Worm (Caenorhabditis elegans) whole organism, dauer: ENCODE measurements around the gene T25G12.11.

Experiments used
- unc-62 ChIP-seq: sonication (generic microtip); optimal IDR thresholded peaks from 2 replicates; lab custom pipeline; 2017; ENCODE audit warnings: missing biosample characterization, missing genetic modification reagents, missing genetic modification characterization

Gene T25G12.11

DNA sequence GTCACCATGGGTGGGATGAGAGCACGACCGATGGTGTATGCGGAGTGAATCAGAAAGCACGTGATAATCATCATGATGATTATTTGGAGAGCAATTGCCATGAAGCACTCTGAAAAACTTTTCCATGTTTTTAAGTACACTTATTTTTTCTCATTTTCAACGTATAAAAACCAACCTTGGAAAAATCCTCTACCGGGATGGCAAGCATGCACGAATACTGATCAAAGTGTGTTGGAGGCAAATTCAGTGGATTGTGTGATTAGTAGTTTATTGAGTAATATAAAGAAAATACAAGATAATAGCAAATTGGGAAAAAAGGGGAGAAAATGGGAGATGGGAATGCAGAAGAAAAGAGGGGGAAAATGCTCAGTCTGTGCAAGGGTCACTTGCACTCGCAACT is at the start of gene T25G12.11:
T25G12.11 (minus strand) TSS at position 101 of the 400 bp plus-strand sequence.
- TF ChIP-seq unc-62 (GFP tag; lab: Kevin White, UChicago) = no peak

DNA sequence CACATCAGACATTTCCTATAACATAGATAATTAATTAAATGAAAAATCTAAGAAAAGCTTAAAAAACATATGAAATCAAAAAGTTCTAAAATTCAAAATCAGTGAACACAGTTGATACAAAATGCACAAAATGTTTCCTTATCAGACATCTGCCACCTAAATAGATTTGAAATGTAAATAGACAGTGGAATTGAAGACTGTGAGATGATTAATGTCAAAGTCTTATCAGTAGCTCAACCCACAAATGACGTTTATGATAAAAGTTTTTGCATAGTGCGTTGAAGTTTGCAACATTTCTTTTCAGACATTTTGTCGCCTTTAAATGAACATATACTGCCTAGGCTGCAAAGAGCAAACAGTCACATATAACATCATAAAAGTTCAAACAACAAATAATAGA is 19.4 kb upstream of the T25G12.11 start, which contains the start of gene Y40C7B.4:
Y40C7B.4 (minus strand) TSS at position 19 of the 400 bp plus-strand sequence.
- no peak for TF ChIP-seq unc-62 (GFP tag; lab: Kevin White, UChicago)

DNA sequence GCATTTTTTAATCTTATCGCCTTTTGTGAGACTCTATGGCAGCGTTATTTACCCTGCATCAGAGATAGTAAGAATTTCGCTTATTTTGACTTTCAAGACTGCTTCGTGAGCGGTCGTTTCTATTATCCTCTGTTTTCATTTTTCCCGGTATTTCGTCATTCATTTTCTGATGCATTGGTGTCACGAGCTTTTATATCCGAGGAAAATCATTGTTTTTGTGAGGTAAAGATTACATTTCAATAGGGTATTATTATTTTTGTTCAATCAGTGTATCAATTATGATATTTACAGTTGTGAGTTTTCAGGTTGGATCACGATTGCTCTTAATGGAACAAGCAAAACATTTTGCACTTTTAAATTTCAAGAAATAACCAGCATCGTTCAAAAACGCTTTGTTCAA is 9.9 kb upstream of the T25G12.11 start:
- TF ChIP-seq unc-62 (GFP tag; lab: Kevin White, UChicago) = no peak

DNA sequence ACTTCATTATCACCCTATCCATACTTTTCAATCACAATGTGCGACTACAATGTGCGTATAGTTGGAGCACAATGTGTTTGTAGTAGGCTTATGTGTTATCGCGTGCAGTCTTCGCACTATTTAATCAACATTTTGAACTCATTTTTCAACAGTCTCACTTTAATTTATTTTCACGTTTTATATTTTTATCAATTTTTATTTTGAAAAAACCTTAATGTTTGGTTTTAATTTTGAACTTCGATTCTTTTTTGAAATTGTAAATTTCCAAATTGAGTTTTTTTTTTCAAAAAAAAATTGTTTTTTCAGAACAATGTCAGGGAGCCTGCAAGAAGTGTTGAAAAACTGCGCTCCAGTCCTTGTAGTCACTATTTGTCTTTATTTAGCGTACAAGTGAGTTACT is 5.7 kb upstream of the T25G12.11 start, which contains the start of gene T25G12.13:
T25G12.13 (plus strand) TSS at position 301 of the 400 bp plus-strand sequence.
- TF ChIP-seq unc-62 (GFP tag; lab: Kevin White, UChicago) = no peak

DNA sequence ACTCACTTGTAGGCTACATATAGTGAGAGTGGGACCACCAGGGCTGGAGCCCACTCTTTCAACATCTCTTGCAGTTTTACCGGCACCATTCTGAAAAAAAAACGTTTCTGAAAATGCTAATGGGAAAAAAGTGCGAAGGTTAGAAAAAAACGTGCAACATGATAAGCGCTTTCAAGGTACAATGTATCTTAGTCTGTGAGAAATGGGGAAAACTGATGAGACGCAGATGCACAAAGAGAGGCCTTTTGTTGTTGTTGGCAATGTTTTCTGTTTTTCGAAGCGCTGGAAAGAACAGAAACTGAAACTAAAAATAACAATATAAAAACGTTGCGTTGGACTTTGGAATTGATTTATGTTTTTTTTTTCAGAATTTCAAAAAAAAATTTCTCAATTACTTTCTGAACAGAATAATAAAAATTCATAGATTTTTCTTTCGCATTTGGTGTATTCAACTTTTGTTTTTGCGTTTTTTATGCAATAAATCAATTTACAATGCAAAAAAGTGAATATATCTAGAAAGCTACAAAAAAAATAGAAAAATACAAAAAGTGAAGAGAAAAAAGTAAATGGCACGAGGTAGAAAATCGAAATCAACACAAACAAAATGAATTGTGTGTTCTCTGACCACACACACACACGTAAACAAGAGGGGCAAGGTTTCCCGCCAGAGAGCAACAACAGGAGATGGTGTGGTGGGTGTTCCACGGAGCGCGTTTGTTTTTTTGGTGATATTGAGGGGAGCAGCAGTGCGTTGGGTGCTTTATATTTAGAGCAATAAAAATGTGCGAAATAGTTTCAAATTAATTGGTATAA is 1.4 kb downstream of the T25G12.11 start, which contains the start of gene dhs-30:
dhs-30 (minus strand) TSS at position 90 of the 813 bp plus-strand sequence.
- TF ChIP-seq unc-62 (GFP tag; lab: Kevin White, UChicago) = no peak

DNA sequence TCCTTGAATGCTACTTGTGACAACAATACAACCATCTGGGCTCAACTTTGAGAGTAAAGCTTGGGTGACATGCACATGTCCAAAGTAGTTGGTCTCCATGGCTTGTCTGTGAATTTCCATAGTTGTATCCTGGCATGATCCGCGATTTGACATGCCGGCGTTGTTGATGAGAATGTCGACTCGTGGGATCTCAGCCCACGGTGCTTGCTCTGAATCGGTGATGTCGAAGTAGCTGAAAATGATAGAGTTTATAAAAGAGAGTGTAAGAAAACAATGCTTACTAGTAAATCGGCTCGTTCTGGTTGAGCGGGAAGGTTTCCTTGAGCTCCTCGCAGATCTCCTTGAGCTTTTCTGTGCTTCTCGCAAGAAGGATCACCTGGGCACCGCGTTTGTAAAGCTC is 2.4 kb downstream of the T25G12.11 start:
- TF ChIP-seq unc-62 (GFP tag; lab: Kevin White, UChicago) = no peak

DNA sequence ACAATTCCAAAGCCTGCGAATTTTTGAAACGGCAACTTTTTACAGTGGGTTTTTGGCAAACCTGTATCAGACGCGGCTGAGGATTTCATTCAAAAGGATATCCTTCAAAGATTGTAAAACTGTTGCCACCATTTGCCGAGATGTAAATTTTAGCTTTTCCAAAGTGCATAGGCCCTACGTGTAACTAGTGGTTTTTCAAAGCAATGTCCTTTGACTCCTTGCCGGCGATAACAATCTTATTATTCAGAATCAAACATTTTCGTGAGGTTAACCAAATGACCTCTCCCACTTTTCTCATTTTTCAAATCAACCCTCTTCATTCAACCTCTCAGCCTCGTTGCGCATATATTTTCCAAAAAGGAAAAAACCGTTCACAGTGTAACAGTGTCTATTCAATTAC is 6.0 kb downstream of the T25G12.11 start, which contains the start of gene T25G12.3:
T25G12.3 (plus strand) TSS at position 301 of the 400 bp plus-strand sequence.
- TF ChIP-seq unc-62 (GFP tag; lab: Kevin White, UChicago) = no peak

DNA sequence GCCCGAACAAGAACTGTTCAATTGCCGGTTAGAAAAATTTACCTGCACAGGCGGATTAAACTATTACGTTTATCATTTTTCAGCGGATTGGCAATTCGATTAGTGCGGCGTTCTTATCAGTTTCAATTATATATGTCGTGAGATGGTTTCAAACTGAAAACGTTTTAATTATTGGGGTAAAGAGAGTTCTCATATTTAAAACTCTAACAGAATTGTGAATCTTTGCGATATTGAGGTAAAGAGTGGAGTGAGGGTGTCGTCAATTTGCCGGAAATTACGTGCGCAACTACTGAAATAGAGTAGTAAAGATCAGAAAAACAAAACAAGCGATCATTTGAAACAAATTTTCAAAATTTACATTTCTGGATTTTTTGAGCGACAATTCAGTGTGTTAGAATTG is 7.2 kb downstream of the T25G12.11 start, which contains the start of gene T25G12.6:
T25G12.6 (minus strand) TSS at position 101 of the 400 bp plus-strand sequence.
- TF ChIP-seq unc-62 (GFP tag; lab: Kevin White, UChicago) = no peak

DNA sequence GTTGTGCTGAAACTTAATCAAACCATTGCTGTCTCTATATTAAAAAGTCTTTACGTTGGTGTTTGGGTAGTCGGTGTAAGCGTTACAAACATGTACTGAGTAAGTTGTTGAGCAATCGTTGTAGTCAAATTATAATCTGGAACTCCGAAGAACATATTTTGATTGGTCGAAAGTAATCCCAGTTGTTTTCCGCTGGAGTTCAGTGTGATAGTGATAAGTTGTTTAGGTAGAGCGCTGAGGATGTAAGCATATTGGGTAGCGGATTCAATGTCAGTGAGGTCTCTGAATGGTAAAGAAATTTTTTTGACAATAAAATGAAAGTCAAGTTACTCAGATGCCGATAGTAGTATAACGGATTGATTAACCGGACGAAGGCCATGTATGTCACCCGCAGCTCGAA is 10.0 kb downstream of the T25G12.11 start:
- TF ChIP-seq unc-62 (GFP tag; lab: Kevin White, UChicago) = no peak

DNA sequence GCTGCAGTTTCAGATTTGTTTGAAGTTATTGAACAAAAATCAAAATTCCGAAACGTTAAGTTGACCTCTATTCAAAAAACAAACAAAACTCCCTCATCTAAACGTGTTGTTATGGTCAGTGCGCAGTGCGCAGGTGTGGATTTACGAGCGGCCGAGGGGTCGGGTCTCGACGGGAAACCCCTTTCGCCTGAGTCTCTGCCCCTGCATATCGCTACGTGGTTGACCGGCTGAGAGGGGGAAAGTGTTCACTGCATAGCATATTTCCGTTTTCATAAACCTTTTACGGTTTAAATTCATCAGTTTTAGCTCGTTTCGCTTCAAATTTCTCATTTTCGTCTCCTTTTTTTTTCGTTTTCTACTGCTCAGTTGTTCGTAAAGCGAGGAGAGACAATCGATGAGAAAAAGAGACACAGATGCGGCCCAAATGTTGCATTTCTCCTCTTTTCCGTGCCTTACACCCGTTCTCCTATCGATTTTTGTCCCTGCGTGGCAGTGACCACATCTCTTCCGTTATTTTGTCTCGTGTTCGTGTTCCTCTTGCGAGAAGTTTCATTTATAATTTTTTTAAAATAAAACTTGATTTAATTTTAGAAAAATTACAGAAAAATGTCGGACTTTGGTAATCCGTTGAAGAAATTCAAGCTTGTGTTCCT is 15.3 kb downstream of the T25G12.11 start, which contains the start of gene rab-6.2:
rab-6.2 (plus strand) TSS at position 603 of the 653 bp plus-strand sequence.
- TF ChIP-seq unc-62 (GFP tag; lab: Kevin White, UChicago) = no peak

DNA sequence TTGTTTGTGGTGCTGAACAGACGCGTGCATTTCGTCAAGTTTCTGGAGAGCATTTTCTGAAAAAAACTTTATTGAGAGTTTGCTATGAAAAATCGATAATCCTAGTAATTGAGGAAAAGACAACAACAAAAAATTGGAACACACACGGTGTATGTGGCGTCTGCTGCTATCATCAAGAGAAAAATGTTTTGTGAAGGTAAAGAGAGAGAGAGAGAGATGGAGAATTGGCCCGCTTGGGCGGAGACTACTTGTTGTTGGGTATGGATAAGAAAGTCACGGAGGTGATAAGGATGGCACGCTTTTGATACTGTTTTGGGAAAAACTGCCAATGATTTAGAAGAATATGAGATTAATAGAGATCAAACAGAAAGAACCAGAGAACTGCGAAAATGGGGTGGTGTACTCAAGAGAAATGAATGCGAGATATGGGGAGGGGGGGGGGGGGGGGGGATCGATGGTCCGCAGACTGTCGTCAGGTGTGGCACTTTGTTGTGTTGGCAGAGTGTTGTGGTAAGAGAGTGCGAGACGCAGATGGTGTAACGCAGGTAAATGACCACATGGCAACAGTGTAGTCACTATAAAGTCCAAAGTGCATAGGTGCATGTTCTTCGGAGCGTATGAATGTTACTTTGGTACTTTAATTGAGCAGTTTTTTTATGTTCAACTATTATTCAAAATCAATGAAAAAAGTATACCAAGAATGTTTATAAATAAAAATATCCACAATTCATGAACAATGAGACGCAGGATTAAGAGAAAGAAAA is 20.1 kb downstream of the T25G12.11 start, which contains the start of gene acdh-7:
acdh-7 (minus strand) TSS at position 56 of the 764 bp plus-strand sequence.
- TF ChIP-seq unc-62 (GFP tag; lab: Kevin White, UChicago) = no peak

DNA sequence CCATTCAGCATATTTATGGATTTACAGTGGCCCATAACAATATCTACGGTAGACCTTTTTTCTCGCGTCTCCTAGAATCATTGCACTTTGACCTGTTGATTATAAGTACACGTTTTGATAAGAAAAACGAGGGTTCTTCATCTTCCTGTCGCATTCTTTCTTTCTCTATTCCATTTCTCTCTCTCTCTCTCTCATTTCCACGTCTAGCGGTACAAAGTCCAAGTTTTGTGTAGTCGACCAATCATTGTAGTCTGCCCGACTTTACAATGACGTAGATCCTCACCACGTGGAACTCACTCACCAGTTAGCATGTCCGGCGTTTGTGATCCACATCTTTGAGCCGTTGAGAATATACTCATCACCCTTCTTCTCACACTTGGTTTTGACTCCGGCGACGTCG is 21.2 kb downstream of the T25G12.11 start:
- no peak for TF ChIP-seq unc-62 (GFP tag; lab: Kevin White, UChicago)

DNA sequence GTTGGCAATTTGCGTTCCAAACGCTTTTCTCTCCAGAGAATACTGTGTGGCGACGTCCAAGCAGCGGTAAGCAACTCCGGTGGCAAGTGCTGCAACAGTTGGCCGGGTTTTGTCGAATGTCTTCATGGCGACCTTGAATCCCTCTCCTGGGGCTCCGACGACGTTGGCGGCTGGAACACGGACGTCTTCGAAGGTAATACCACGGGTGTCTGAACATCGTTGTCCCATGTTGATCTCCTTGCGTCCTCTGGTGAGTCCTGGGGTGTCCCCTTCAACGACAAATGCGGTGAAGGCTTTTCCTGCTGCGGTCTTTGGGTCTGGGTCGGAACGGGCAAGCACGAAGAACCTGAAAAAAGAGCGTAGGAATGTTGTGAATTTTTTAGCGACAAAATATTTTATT is 21.6 kb downstream of the T25G12.11 start:
- TF ChIP-seq unc-62 (GFP tag; lab: Kevin White, UChicago) = no peak

DNA sequence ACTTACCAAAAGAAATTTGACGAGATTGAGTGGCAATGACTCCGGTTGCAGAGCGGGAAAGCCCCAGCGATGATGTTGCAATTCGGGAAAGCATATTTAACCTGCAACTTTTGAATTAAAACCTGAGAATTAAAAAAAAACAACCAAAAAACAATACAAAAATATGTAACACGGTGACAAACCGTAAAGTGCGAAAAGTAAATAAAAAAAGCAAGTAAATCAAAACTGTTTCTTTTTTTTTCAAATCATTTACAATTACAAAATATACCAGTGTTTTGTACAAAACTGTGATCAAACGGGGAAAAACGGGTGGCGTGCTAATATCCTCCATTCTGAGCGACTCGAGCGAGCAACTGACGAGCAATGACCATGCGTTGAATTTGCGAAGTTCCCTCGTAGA is 22.5 kb downstream of the T25G12.11 start, which contains the start of gene acdh-10:
acdh-10 (minus strand) TSS at position 101 of the 400 bp plus-strand sequence.
- TF ChIP-seq unc-62 (GFP tag; lab: Kevin White, UChicago) = no peak

DNA sequence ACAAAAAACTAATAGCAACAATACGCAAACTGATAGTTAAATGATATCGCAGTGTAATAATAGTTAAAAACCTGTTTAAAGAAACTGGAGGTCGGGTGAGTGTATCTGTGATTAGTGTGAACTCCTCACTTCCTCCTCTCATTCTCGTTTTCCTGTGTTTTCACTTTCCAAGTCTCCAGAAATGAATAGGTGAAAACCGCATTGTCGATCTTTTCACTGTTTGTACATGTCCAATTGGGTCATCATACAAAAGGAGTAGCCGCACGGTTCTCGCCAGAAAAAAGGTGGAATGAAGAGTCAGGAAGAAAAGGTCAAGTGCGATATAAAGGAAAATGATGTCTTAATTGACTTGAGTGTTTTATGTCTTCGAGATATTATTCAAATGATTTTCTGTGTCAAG is 25.8 kb downstream of the T25G12.11 start:
- TF ChIP-seq unc-62 (GFP tag; lab: Kevin White, UChicago) = no peak
